Fruit fly (Drosophila melanogaster): Measurements from ENCODE around the gene CG9098.

The CG9098 gene

dm6 chr2L:5999247-5999646, 12.9 kb downstream of the CG9098 start, which contains the start of gene Kdm5 (continued):
- TF ChIP-seq D (optimal IDR thresholded peaks at IDR 0.05), result peak; percentile 24
- TF ChIP-seq D (GFP tag; optimal IDR thresholded peaks at IDR 0.05), result no peak
- TF ChIP-seq tx (GFP tag; optimal IDR thresholded peaks at IDR 0.05), result peak; percentile 11
- TF ChIP-seq salm (tag; optimal IDR thresholded peaks at IDR 0.05), result no peak
- no peak for TF ChIP-seq slou (GFP tag; optimal IDR thresholded peaks at IDR 0.05)
- TF ChIP-seq CG4424 (GFP tag; optimal IDR thresholded peaks at IDR 0.05), result no peak
- TF ChIP-seq CG17328 (GFP tag; IDR thresholded peaks at IDR 0.05), result 0 out of 2 replicates have a peak, but pooled peaks have one; percentile 12
- 0 out of 4 replicates have a peak, but pooled peaks have one; percentile 59 for TF ChIP-seq chinmo (GFP tag; IDR thresholded peaks at IDR 0.05; ENCODE audit: partially characterized antibody)
- peak; percentile 48 for TF ChIP-seq Fer1 (GFP tag; optimal IDR thresholded peaks at IDR 0.05)
- TF ChIP-seq repo (GFP tag; optimal IDR thresholded peaks at IDR 0.05), result peak; percentile 1
- TF ChIP-seq sug (tag; optimal IDR thresholded peaks at IDR 0.05), result peak; percentile 99
- TF ChIP-seq her (GFP tag; optimal IDR thresholded peaks at IDR 0.05), result no peak
- no peak for TF ChIP-seq CG32767 (GFP tag; IDR thresholded peaks at IDR 0.05)
- peak; percentile 51 for TF ChIP-seq ewg (GFP tag; optimal IDR thresholded peaks at IDR 0.05)
- no peak for TF ChIP-seq CG11696 (GFP tag; IDR thresholded peaks at IDR 0.05)
- 0 out of 3 replicates have a peak, but pooled peaks have one; percentile 5 for TF ChIP-seq gce (GFP tag; IDR thresholded peaks at IDR 0.05)
- peak; percentile 62 for TF ChIP-seq caup (GFP tag; optimal IDR thresholded peaks at IDR 0.05; ENCODE audit: severe bottlenecking)
- TF ChIP-seq CG1832 (GFP tag; optimal IDR thresholded peaks at IDR 0.05), result no peak
- peak; percentile 58; the same call in 2 of the 3 replicates for TF ChIP-seq Dbx (GFP tag; IDR thresholded peaks at IDR 0.05)
- TF ChIP-seq nerfin-1 (tag; optimal IDR thresholded peaks at IDR 0.05), result no peak
- peak; percentile 60 for TF ChIP-seq Dp (GFP tag; optimal IDR thresholded peaks at IDR 0.05)
- TF ChIP-seq CG17612 (GFP tag; IDR thresholded peaks at IDR 0.05), result no peak
- peak; percentile 26 for TF ChIP-seq CG2116 (GFP tag; optimal IDR thresholded peaks at IDR 0.05)
- TF ChIP-seq CG6765 (GFP tag; optimal IDR thresholded peaks at IDR 0.05), result peak; percentile 55
- no peak for TF ChIP-seq stc (GFP tag; IDR thresholded peaks at IDR 0.05)
- TF ChIP-seq dati (GFP tag; IDR thresholded peaks at IDR 0.05), result no peak
- 0 out of 2 replicates have a peak, but pooled peaks have one; percentile 14 for TF ChIP-seq CG6689 (GFP tag; IDR thresholded peaks at IDR 0.05)
- TF ChIP-seq CG17385 (GFP tag; optimal IDR thresholded peaks at IDR 0.05), result no peak
- peak; percentile 45; the same call in 1 of the 2 replicates for TF ChIP-seq Drgx (GFP tag; IDR thresholded peaks at IDR 0.05)
- TF ChIP-seq pfk (GFP tag; optimal IDR thresholded peaks at IDR 0.05), result no peak
- TF ChIP-seq BEAF-32 (GFP tag; optimal IDR thresholded peaks at IDR 0.05), result peak; percentile 43
- 0 out of 2 replicates have a peak, but pooled peaks have one; percentile 27 for TF ChIP-seq Adf1 (GFP tag; IDR thresholded peaks at IDR 0.05)
- no peak for TF ChIP-seq CG7556 (GFP tag; optimal IDR thresholded peaks at IDR 0.05)
- no peak for TF ChIP-seq CG3065 (GFP tag; optimal IDR thresholded peaks at IDR 0.05)
- no peak for TF ChIP-seq H2.0 (GFP tag; IDR thresholded peaks at IDR 0.05)
- TF ChIP-seq CG31224 (GFP tag; IDR thresholded peaks at IDR 0.05), result peak; percentile 14; the same call in 1 of the 2 replicates
- TF ChIP-seq CG4617 (GFP tag; optimal IDR thresholded peaks at IDR 0.05; ENCODE audit: borderline replicate concordance), result peak; percentile 87
- TF ChIP-seq CG3995 (GFP tag; optimal IDR thresholded peaks at IDR 0.05), result no peak
- TF ChIP-seq sqz (GFP tag; optimal IDR thresholded peaks at IDR 0.05), result peak; percentile 3
- TF ChIP-seq CG18619 (GFP tag; optimal IDR thresholded peaks at IDR 0.05), result peak; percentile 8
- no peak for TF ChIP-seq CG5180 (GFP tag; optimal IDR thresholded peaks at IDR 0.05)
- no peak for TF ChIP-seq wor (GFP tag; IDR thresholded peaks at IDR 0.05)
- TF ChIP-seq NC2β (GFP tag; optimal IDR thresholded peaks at IDR 0.05), result peak; percentile 54
- TF ChIP-seq CG15011 (GFP tag; optimal IDR thresholded peaks at IDR 0.05), result no peak
- TF ChIP-seq jing (GFP tag; optimal IDR thresholded peaks at IDR 0.05), result no peak
- TF ChIP-seq sc (optimal IDR thresholded peaks at IDR 0.05), result no peak
- TF ChIP-seq sc (GFP tag; optimal IDR thresholded peaks at IDR 0.05), result no peak
- peak; percentile 44 for TF ChIP-seq Dip3 (GFP tag; optimal IDR thresholded peaks at IDR 0.05)
- TF ChIP-seq CG17912 (GFP tag; optimal IDR thresholded peaks at IDR 0.05), result no peak
- peak; percentile 1 for TF ChIP-seq CG15601 (tag; optimal IDR thresholded peaks at IDR 0.05)
- TF ChIP-seq ci (GFP tag; IDR thresholded peaks at IDR 0.05), result peak; percentile 87

Measured in whole organism, embryonic.